Worm (Caenorhabditis elegans) whole organism, L4/young adult: ENCODE results near the gene mdf-2.

Source experiments
- W03F9.2 ChIP-seq: fragments of 150-350 bp; optimal IDR thresholded peaks from 2 replicates; lab custom pipeline; 2014; ENCODE audit warnings: missing biosample characterization, missing genetic modification characterization
- dao-5 ChIP-seq: sonication (generic microtip); optimal IDR thresholded peaks from 2 replicates; lab custom pipeline; 2016; ENCODE audit warnings: missing genotype, missing genetic modification characterization, moderate library complexity, missing compliant biosample characterization
- him-1 ChIP-seq: sonication (generic microtip); optimal IDR thresholded peaks from 2 replicates; lab custom pipeline; 2016; ENCODE audit warnings: missing genotype, missing genetic modification reagents, missing genetic modification characterization, missing compliant biosample characterization

mdf-2 gene

DNA sequence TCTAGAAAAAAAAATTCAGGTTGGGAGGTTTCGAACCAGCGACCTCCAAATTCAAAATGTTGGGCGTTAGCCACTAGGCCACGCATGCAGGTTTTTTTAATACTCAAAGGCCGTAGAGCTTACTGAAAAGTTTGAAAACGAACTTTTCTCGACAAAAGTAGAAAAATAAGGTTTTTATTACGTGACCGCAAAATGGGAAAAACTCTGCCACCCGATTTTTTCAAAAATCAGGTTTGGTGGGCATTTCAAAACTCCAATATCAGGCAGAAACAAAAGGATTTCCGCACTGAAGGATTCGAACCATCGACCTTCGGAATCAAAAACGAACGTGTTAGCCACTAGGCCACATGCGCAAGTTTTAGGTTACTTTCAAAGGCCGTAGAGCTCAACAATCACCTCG, 17.8 kb upstream of the mdf-2 start:
- TF ChIP-seq him-1, result no peak
- no peak for TF ChIP-seq dao-5 (tag; lab: Kevin White, UChicago)
- no peak for TF ChIP-seq W03F9.2 (tag; lab: Kevin White, UChicago)

DNA sequence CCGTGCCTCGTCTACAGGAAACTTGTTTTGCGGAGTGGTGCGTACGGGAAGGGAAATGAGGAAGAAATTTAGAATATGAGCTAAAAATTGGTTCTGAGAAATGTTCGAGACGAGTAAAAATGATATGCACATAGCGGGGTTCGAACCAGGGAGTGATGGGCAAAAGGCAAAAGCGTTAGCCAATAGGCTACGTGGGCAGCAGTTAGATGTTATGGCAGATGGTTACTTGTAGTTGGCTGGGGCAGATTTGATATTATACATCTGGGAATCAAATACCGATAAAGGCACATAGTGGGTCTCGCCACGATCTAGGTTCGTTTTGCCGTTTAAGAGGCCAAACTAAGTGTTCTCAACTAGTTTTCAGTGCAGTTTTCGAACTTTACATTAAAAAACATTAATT, 16.4 kb upstream of the mdf-2 start:
- no peak for TF ChIP-seq dao-5 (tag; lab: Kevin White, UChicago)
- no peak for TF ChIP-seq W03F9.2 (tag; lab: Kevin White, UChicago)
- TF ChIP-seq him-1, result no peak

DNA sequence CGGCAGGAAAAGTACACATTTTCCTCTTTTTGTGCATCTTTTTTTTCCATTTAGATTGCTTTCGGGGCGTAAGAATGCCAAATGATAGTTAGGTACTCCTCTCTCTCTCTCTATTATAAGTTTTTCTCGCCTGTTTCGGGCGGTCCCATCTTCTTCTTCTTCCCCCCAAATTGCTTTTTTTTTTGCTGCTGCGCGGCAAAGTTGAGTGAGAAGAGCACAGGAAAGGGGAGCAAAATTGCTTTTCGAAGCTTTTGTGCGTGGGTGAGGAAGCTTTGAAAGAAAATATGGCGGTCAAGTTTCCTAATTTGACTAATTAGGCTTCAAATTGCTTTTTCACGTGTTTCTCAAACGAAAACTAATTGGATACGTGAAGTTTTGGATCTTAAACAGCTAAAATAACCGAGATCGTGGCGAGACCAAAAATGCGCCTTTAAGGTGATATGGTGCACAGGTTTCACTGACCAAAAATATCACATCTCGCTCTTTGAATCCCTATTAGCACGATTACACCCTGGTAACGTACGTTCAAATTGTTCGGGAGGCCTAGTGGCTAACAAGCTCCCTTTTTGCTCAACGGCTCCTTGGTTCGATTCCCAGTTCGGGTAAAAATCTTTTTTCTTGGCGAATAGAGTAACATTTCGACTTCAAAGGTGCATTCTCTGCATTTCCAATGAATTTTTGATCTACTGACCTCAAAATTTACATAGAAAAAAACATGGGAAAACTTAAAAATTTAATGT, 15.6 kb upstream of the mdf-2 start:
- TF ChIP-seq W03F9.2 (tag; lab: Kevin White, UChicago) (no peak), dao-5 (tag; lab: Kevin White, UChicago) (no peak), him-1 (no peak)

DNA sequence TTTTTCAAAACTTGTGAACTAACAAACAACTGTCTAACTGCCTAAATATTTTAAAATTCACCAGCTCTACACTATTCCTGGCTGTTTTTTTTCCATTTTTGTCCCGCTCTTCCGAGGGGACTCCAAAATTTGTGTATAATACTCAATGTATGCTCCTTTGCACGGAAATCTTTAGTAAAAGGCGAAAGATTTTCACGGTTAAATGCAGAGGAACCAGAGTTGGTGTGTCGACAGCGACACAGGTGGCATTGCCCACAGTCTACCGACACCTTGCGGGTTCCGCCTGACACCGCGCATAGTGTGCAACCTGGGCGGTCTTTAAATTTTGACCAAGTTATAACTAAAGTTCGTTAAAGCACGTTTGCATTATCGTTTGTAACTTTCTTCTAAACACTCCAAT, 14.0 kb upstream of the mdf-2 start:
- TF ChIP-seq him-1 (no peak), dao-5 (tag; lab: Kevin White, UChicago) (no peak), W03F9.2 (tag; lab: Kevin White, UChicago) (no peak)

DNA sequence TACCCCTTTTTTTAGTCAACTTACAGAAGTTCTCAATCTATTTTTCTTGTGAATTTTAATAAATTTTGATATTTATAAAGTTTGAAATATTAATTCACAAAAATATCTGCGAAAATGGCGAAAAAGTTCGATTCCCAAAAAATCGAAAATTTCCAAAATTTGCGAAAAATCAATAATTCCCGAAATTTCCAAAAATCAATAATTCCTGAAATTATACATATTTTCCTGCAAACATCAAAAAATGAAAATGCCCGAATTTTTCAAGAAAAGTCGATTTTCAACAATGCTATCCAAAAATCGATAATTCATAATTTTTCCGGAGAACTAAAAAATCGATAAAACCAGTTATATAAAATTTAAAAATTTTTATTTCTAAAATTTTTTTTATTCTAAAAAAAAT, 9.1 kb upstream of the mdf-2 start:
- no peak for TF ChIP-seq him-1
- TF ChIP-seq W03F9.2 (tag; lab: Kevin White, UChicago), result no peak
- TF ChIP-seq dao-5 (tag; lab: Kevin White, UChicago), result no peak

DNA sequence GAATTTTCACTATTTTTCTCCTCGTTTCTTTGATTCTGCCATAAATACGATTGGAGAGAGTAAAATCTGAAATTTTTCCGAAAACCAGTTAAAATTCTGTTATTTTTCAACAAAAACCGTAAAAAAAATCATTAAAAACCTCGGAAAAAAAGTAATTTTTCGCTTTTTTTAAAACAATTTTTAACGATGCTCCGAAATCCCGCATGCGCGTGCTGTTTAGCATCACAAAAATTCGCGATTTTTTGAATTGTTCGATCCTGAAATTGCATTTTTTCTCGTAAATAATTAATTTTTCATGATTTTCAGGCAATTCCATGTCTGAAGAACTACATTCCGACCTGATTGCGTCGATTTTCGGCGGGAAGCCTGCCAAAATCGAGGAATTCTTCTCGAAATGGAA, 1.7 kb upstream of the mdf-2 start, which contains the start of gene ric-8:
Gene ric-8 (plus strand): TSS at position 301 of the 400 bp plus-strand sequence.
- TF ChIP-seq W03F9.2 (tag; lab: Kevin White, UChicago) (no peak), dao-5 (tag; lab: Kevin White, UChicago) (no peak), him-1 (no peak)

DNA sequence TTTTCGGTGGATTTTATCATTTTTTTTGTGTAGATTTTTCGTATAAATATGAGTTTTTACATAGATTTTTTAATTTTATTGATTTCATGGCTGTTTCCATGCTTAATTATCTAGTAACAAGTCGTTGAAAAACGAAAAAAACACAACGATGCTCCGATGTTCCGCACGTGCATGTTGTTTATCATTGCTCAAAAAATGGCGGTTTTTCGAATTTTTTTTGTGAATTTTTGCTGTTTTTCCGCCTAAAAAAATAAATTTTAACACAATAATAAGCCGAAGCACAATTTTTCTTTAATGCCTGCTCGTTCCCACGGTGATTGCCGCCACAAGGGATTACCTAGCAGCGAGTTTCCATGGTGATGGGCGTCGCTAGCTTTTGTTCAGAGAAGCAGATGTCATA, 1.1 kb upstream of the mdf-2 start:
- no peak for TF ChIP-seq dao-5 (tag; lab: Kevin White, UChicago)
- TF ChIP-seq him-1, result no peak
- no peak for TF ChIP-seq W03F9.2 (tag; lab: Kevin White, UChicago)

DNA sequence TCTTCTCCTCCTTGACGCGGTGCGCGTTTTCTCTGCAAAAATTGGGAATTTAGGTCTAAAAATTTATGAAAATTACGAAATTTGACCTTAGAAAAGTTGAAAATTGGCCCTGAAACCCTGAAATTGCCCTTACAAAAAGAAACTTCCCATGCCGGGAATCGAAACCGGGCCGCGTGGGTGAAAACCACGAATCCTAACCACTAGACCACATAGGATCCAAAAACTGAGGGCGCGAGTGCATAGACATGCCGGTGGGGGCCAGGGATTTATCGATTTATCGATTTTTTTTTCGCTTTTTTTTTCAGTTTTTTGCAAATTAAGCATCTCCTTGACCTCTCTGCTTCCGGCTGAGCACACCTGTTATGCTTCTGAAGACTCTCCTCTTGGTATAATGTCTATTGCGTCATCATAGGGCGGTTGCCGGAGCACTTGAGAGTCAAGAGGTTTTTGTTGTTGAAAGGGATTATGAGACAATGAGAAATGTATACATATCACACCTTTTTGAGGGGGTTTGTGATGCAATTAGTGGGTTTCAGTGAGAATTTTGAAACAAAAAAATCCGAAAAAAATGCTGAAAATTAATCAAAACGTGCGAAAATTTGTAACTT, 1.2 kb downstream of the mdf-2 start:
- TF ChIP-seq dao-5 (tag; lab: Kevin White, UChicago) (no peak), him-1 (no peak), W03F9.2 (tag; lab: Kevin White, UChicago) (no peak)

DNA sequence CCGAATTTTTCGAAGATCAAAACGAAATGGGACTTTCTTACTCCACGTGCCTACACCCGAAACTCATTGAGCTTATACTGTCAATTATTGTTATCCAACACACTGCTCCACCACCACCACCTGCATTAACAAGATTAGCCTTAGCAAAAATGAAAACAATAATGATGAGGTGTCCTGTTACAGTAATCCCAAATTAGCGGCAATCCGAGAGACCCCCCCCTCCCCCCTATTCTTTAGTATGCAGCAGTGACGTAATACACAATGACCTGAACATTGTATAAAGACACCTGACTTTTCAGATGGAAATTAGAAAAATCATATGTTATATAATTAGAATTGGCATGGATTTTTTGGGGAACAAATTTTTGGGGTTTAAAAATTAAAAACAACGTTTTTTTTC, 5.9 kb downstream of the mdf-2 start:
- TF ChIP-seq him-1 (no peak), W03F9.2 (tag; lab: Kevin White, UChicago) (no peak), dao-5 (tag; lab: Kevin White, UChicago) (no peak)

DNA sequence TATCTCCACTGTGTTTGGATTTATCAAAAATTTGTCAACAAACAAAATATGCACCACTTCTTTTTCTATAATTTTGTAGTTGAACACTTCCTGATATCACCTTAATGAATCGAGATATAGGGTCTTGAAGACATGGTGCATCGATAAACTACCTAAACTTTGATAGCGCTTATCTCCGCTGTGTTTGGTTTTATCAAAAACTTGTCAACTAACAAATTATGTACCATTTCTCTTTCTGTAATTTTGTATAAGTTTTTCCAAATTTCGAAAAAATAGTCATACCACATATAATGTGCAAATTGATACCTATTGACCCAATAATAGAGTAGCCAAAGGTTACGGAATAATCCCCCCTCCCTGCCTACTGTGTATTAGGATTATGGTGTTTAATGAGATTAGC, 10.8 kb downstream of the mdf-2 start:
- no peak for TF ChIP-seq W03F9.2 (tag; lab: Kevin White, UChicago)
- no peak for TF ChIP-seq dao-5 (tag; lab: Kevin White, UChicago)
- no peak for TF ChIP-seq him-1

DNA sequence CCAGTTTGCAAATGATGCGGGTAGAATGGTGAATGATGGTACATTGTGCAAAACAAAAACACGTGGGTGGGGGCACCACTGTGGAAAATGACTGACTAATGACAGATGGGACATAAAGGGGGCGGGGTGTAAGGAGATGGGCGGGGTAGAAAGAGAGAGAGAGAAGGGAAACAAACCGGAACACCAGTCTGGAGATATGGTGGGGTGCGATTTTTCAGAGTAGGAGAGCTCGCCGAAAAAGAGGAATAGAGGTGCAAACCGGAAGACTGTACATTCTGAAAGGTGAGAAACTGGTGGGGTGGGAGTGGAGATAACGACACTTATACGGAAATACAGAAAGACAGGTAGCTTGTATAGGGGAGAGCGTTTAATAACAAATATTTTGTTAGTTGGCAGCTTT, 12.8 kb downstream of the mdf-2 start, which contains the start of gene ngn-1:
Gene ngn-1 (minus strand): TSS at position 101 of the 400 bp plus-strand sequence.
- TF ChIP-seq dao-5 (tag; lab: Kevin White, UChicago), result no peak
- TF ChIP-seq him-1, result no peak
- no peak for TF ChIP-seq W03F9.2 (tag; lab: Kevin White, UChicago)

DNA sequence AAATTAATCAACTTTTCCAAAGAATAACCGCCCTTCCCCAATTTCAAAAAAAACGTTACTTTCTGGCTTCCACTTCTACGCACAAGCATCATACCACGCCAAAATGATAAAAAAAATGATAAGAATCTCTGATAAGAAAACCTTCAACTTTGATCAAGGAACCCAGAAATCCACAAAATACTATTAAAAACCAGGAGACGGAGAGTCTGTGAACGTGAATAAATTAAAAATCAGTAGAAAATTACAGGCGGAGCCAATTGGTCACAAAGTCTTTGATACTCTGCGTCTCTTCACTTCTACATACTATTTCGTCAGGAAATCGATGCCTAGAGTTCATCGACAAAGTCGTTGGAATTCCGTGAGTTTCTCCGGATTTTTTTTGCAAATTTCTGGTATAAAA, 22.3 kb downstream of the mdf-2 start, which contains the start of gene smf-3:
Gene smf-3 (plus strand): TSS at position 259 of the 400 bp plus-strand sequence.
- TF ChIP-seq dao-5 (tag; lab: Kevin White, UChicago), result no peak
- no peak for TF ChIP-seq him-1
- no peak for TF ChIP-seq W03F9.2 (tag; lab: Kevin White, UChicago)

DNA sequence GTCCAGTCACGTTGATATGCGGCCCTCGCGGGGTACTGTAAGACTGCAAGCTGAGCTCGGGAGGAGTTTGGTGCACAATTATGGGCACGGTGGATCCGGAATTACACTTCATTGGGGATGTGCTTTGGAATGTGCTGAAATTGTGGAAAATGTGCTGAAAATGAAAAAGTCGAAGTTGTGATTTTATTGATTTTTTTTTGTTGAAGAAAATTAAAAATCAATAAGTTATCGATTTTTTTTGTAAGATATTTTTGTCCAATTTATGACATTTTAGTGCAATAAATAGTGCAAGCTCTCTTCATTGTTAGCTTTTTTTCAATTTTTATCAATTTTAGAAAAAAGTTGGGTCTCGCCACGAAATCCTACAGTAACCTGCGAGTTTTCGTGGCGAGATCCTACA, 24.1 kb downstream of the mdf-2 start:
- no peak for TF ChIP-seq W03F9.2 (tag; lab: Kevin White, UChicago)

DNA sequence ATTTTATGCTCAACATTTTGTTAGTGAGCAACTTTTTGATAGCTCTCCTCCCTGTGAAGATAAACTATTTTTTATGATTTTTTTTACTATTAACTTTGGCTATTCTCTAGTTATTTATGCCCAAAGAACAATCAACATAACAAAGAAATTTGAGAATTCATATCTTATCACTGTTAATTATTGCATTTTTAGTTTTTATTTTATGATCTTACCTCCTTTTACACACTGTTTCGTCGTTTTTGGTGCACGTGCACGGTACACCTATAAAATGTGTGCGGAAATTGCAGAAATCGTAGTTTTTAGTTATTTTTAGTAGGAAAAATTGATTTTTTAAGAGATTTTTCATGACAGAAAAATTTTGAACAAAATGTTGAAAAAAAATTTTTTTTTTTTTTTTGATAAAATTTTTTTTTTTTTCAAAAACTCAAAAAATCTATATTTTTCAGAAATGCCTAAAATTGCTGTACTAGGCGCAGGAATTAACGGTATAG, 27.1 kb downstream of the mdf-2 start, which contains the start of gene daao-1:
Gene daao-1 (plus strand): TSS at position 441 of the 491 bp plus-strand sequence.
- TF ChIP-seq him-1 (no peak), dao-5 (tag; lab: Kevin White, UChicago) (no peak), W03F9.2 (tag; lab: Kevin White, UChicago) (no peak)
